Worm (Caenorhabditis elegans) whole organism, mixed stage, embryonic: Measurements from ENCODE around the gene sru-26.

ENCODE experiments used
- M03D4.4 ChIP-seq: sonication (generic microtip); optimal IDR thresholded peaks from 2 replicates; lab custom pipeline; 2017; ENCODE audit warnings: mild to moderate bottlenecking, missing genetic modification characterization, missing compliant biosample characterization
- ceh-43 ChIP-seq: fragments of 200-800 bp; sonication (Bioruptor generic); optimal IDR thresholded peaks from 2 replicates; lab custom pipeline; 2018; ENCODE audit warnings: mild to moderate bottlenecking, missing genetic modification characterization, moderate library complexity, missing compliant biosample characterization
- cnd-1 ChIP-seq: fragments of 200-800 bp; sonication (Bioruptor generic); optimal IDR thresholded peaks from 2 replicates; lab custom pipeline; 2018; ENCODE audit warnings: mild to moderate bottlenecking, missing genetic modification characterization, missing compliant biosample characterization
- elt-1 ChIP-seq: sonication (generic microtip); optimal IDR thresholded peaks from 2 replicates; lab custom pipeline; 2017; ENCODE audit warnings: missing genetic modification characterization, mild to moderate bottlenecking, missing compliant biosample characterization, antibody characterized with exemption, moderate library complexity, borderline replicate concordance; ENCODE audit not compliant: insufficient read depth
- ham-2 ChIP-seq: fragments of 200-800 bp; sonication (Bioruptor generic); optimal IDR thresholded peaks from 2 replicates; lab custom pipeline; 2018; ENCODE audit warnings: mild to moderate bottlenecking, missing genetic modification characterization, missing compliant biosample characterization
- lin-32 ChIP-seq: fragments of 200-800 bp; sonication (Bioruptor generic); optimal IDR thresholded peaks from 2 replicates; lab custom pipeline; 2018; ENCODE audit warnings: mild to moderate bottlenecking, missing genetic modification characterization, missing compliant biosample characterization
- lsy-2 ChIP-seq: fragments of 150-350 bp; optimal IDR thresholded peaks from 2 replicates; lab custom pipeline; 2014; ENCODE audit warnings: missing biosample characterization, missing genetic modification characterization
- mab-5 ChIP-seq: fragments of 150-350 bp; optimal IDR thresholded peaks from 2 replicates; lab custom pipeline; 2014; ENCODE audit warnings: missing biosample characterization, missing genetic modification characterization
- mep-1 ChIP-seq: fragments of 150-350 bp; optimal IDR thresholded peaks from 2 replicates; lab custom pipeline; 2017; ENCODE audit warnings: missing biosample characterization, missing genetic modification reagents, missing genetic modification characterization, inconsistent platforms
- mls-2 ChIP-seq: sonication (generic microtip); optimal IDR thresholded peaks from 2 replicates; lab custom pipeline; 2016; ENCODE audit warnings: mild to moderate bottlenecking, missing genetic modification characterization, moderate library complexity, missing compliant biosample characterization
- nhr-2 ChIP-seq: fragments of 150-350 bp; optimal IDR thresholded peaks from 2 replicates; lab custom pipeline; 2014; ENCODE audit warnings: missing biosample characterization, missing genetic modification characterization
- nhr-237 ChIP-seq: fragments of 150-350 bp; optimal IDR thresholded peaks from 2 replicates; lab custom pipeline; 2014; ENCODE audit warnings: missing biosample characterization, missing genetic modification characterization
- snpc-4 ChIP-seq: fragments of 150-350 bp; optimal IDR thresholded peaks from 2 replicates; lab custom pipeline; 2014; ENCODE audit warnings: missing biosample characterization, missing genetic modification characterization
- sptf-1 ChIP-seq: sonication (generic microtip); optimal IDR thresholded peaks from 2 replicates; lab custom pipeline; 2017; ENCODE audit warnings: mild to moderate bottlenecking, missing genetic modification characterization, moderate library complexity, missing compliant biosample characterization
- unc-120 ChIP-seq: sonication (generic microtip); optimal IDR thresholded peaks from 2 replicates; lab custom pipeline; 2017; ENCODE audit warnings: missing genetic modification characterization, missing compliant biosample characterization; ENCODE audit not compliant: poor library complexity, severe bottlenecking
- unc-62 ChIP-seq: fragments of 150-350 bp; optimal IDR thresholded peaks from 2 replicates; lab custom pipeline; 2014; ENCODE audit warnings: missing biosample characterization, missing genetic modification reagents, missing genetic modification characterization
- zip-8 ChIP-seq: fragments of 150-350 bp; optimal IDR thresholded peaks from 2 replicates; lab custom pipeline; 2014; ENCODE audit warnings: missing biosample characterization, missing genetic modification characterization

sru-26 gene

DNA sequence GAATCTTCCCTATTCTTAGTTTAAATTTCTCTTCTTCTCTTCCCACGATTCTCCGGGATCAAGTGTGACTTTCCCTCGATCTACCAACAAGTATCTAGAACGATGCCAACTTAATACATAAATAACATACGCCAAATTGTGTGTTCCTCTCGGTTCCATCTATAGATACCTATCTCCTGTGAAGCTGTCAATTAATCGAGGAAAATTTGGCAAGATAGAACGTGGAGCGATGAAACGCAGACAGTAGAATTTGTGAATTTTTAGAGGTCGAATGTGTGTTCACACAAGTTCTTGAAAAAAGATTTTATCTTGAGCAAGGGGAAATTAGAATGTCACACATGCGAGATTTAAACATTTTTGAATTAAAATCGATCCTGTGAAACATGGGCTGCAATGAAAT, 44.2 kb downstream of the sru-26 start:
- no peak for TF ChIP-seq nhr-237 (tag; lab: Kevin White, UChicago)
- TF ChIP-seq mab-5 (tag; lab: Kevin White, UChicago), result no peak

ce11 chrIV:12536358-12536757, 49.1 kb downstream of the sru-26 start:
- TF ChIP-seq snpc-4 (no peak), sptf-1 (tag; lab: Kevin White, UChicago) (peak; percentile 56), nhr-2 (tag; lab: Kevin White, UChicago) (no peak), cnd-1 (tag; lab: Kevin White, UChicago) (peak; percentile 22), ceh-43 (GFP tag; lab: Kevin White, UChicago) (peak; percentile 64), mab-5 (tag; lab: Kevin White, UChicago) (no peak)
- TF ChIP-seq, all 35 proteins: peak for 3

ce11 chrIV:12537694-12538093, 50.4 kb downstream of the sru-26 start:
- no peak for TF ChIP-seq unc-120
- no peak for TF ChIP-seq mab-5 (tag; lab: Kevin White, UChicago)
- TF ChIP-seq elt-1 (tag; lab: Kevin White, UChicago), result no peak
- TF ChIP-seq ham-2 (GFP tag; lab: Kevin White, UChicago), result no peak
- TF ChIP-seq unc-62 (GFP tag; lab: Kevin White, UChicago), result no peak
- TF ChIP-seq nhr-237 (tag; lab: Kevin White, UChicago), result no peak
- no peak for TF ChIP-seq M03D4.4 (tag; lab: Kevin White, UChicago)
- no peak for TF ChIP-seq mep-1 (tag; lab: Kevin White, UChicago)
- no peak for TF ChIP-seq mls-2 (tag; lab: Kevin White, UChicago)
- no peak for TF ChIP-seq lin-32 (GFP tag; lab: Kevin White, UChicago)
- no peak for TF ChIP-seq lsy-2 (tag; lab: Kevin White, UChicago)
- TF ChIP-seq cnd-1 (tag; lab: Kevin White, UChicago), result peak; percentile 8
- TF ChIP-seq zip-8 (tag; lab: Kevin White, UChicago), result peak; percentile 95
- TF ChIP-seq nhr-2 (tag; lab: Kevin White, UChicago), result peak; percentile 88
